Worm (Caenorhabditis elegans) whole organism, L1 larva: ENCODE results near the gene cnc-4.

ENCODE experiments used
- C04F5.9 ChIP-seq: sonication (generic microtip); optimal IDR thresholded peaks from 2 replicates; lab custom pipeline; 2016; ENCODE audit warnings: missing genetic modification characterization, missing compliant biosample characterization
- C16A3.4 ChIP-seq: fragments of 150-350 bp; optimal IDR thresholded peaks from 2 replicates; lab custom pipeline; 2014; ENCODE audit warnings: missing biosample characterization, missing genetic modification characterization
- C34B4.2 ChIP-seq: sonication (generic microtip); optimal IDR thresholded peaks from 2 replicates; lab custom pipeline; 2017; ENCODE audit warnings: mild to moderate bottlenecking, missing genetic modification characterization, missing compliant biosample characterization
- F16B12.6 ChIP-seq: fragments of 150-350 bp; optimal IDR thresholded peaks from 2 replicates; lab custom pipeline; 2014; ENCODE audit warnings: missing biosample characterization, missing genetic modification characterization
- aha-1 ChIP-seq: fragments of 150-350 bp; optimal IDR thresholded peaks from 2 replicates; lab custom pipeline; 2014; ENCODE audit warnings: missing biosample characterization, missing genetic modification characterization
- alr-1 ChIP-seq: fragments of 200-800 bp; sonication (Bioruptor generic); optimal IDR thresholded peaks from 2 replicates; lab custom pipeline; 2018; ENCODE audit warnings: borderline replicate concordance, mild to moderate bottlenecking, missing genetic modification characterization, missing compliant biosample characterization
- ama-1 ChIP-seq: fragments of 150-350 bp; optimal IDR thresholded peaks from 2 replicates; lab custom pipeline; 2014
- ceh-63 ChIP-seq: fragments of 200-800 bp; sonication (Bioruptor generic); optimal IDR thresholded peaks from 2 replicates; lab custom pipeline; 2018; ENCODE audit warnings: mild to moderate bottlenecking, missing genetic modification characterization, missing compliant biosample characterization
- ceh-8 ChIP-seq: fragments of 200-800 bp; sonication (Bioruptor generic); optimal IDR thresholded peaks from 2 replicates; lab custom pipeline; 2018; ENCODE audit warnings: mild to moderate bottlenecking, missing genetic modification characterization, moderate library complexity, missing compliant biosample characterization
- ceh-88 ChIP-seq: fragments of 200-800 bp; sonication (Bioruptor generic); IDR thresholded peaks from 2 replicates; pipeline ENCODE4 v1.3.6; 2022; ENCODE audit warnings: missing genetic modification characterization, missing compliant biosample characterization
- ceh-90 ChIP-seq: sonication (generic microtip); optimal IDR thresholded peaks from 2 replicates; lab custom pipeline; 2016; ENCODE audit warnings: missing genetic modification characterization, missing compliant biosample characterization
- dpl-1 ChIP-seq, 3 experiments: fragments of 150-350 bp in 2 of 3; sonication (generic microtip) in 1 of 3; optimal IDR thresholded peaks; 2 replicates each; lab custom pipeline; 2014 to 2017; ENCODE audit warnings: missing biosample characterization in 3 of 3, missing genetic modification characterization in 3 of 3, missing genetic modification reagents in 3 of 3
- efl-1 ChIP-seq, 4 experiments: fragments of 150-350 bp; optimal IDR thresholded peaks in 3 of 4; peaks in 1 of 4; 1 replicate in 1 of 4; 2 replicates in 3 of 4; lab custom pipeline; 2014; ENCODE audit warnings: missing biosample characterization in 2 of 4, missing genetic modification characterization in 2 of 4, missing genetic modification reagents in 2 of 4
- efl-3 ChIP-seq: fragments of 200-800 bp; sonication (Bioruptor generic); optimal IDR thresholded peaks from 2 replicates; lab custom pipeline; 2018; ENCODE audit warnings: mild to moderate bottlenecking, missing genetic modification characterization, missing compliant biosample characterization
- egl-13 ChIP-seq: sonication (generic microtip); optimal IDR thresholded peaks from 2 replicates; lab custom pipeline; 2016; ENCODE audit warnings: missing genotype, missing genetic modification reagents, missing genetic modification characterization, missing compliant biosample characterization
- egl-27 ChIP-seq, 2 experiments: fragments of 150-350 bp in 1 of 2; sonication (generic microtip); optimal IDR thresholded peaks; 3 replicates each; lab custom pipeline; 2017 to 2018; ENCODE audit warnings: missing biosample characterization in 2 of 2, missing genetic modification characterization in 2 of 2, missing genetic modification reagents in 2 of 2
- ets-5 ChIP-seq: fragments of 200-800 bp; sonication (Bioruptor generic); IDR thresholded peaks from 2 replicates; pipeline ENCODE4 v1.3.6; 2022; ENCODE audit warnings: missing genetic modification characterization, missing compliant biosample characterization
- fkh-4 ChIP-seq: sonication (generic microtip); optimal IDR thresholded peaks from 2 replicates; lab custom pipeline; 2016; ENCODE audit warnings: missing compliant biosample characterization, missing genetic modification characterization, borderline replicate concordance
- fkh-8 ChIP-seq: sonication (generic microtip); optimal IDR thresholded peaks from 2 replicates; lab custom pipeline; 2016; ENCODE audit warnings: mild to moderate bottlenecking, missing genetic modification characterization, missing compliant biosample characterization
- hlh-17 ChIP-seq: fragments of 200-800 bp; sonication (Bioruptor generic); optimal IDR thresholded peaks from 2 replicates; lab custom pipeline; 2018; ENCODE audit warnings: missing genetic modification characterization, mild to moderate bottlenecking, missing compliant biosample characterization, moderate library complexity, borderline replicate concordance
- hpl-2 ChIP-seq: fragments of 150-350 bp; optimal IDR thresholded peaks from 2 replicates; lab custom pipeline; 2014; ENCODE audit warnings: missing biosample characterization, missing genetic modification reagents, missing genetic modification characterization
- lin-14 ChIP-seq: fragments of 200-800 bp; sonication (Bioruptor generic); optimal IDR thresholded peaks from 2 replicates; lab custom pipeline; 2018; ENCODE audit warnings: mild to moderate bottlenecking, missing genetic modification characterization, moderate library complexity, missing compliant biosample characterization
- lin-35 ChIP-seq, 2 experiments: fragments of 150-350 bp; optimal IDR thresholded peaks; 2 replicates each; lab custom pipeline; 2014; ENCODE audit warnings: missing biosample characterization in 2 of 2, missing genetic modification characterization in 2 of 2, missing genetic modification reagents in 2 of 2
- lir-3 ChIP-seq: sonication (generic microtip); optimal IDR thresholded peaks from 2 replicates; lab custom pipeline; 2016; ENCODE audit warnings: mild to moderate bottlenecking, missing genetic modification characterization, moderate library complexity, missing compliant biosample characterization; ENCODE audit not compliant: poor library complexity
- lsy-2 ChIP-seq, 2 experiments: fragments of 150-350 bp; optimal IDR thresholded peaks; 2 replicates each; lab custom pipeline; 2014; ENCODE audit warnings: missing biosample characterization in 2 of 2, missing genetic modification characterization in 2 of 2
- mab-9 ChIP-seq: fragments of 200-800 bp; sonication (Bioruptor generic); IDR thresholded peaks from 2 replicates; pipeline ENCODE4 v1.3.6; 2022; ENCODE audit warnings: missing genetic modification reagents, missing genetic modification characterization, missing compliant biosample characterization
- mdl-1 ChIP-seq, 2 experiments: fragments of 150-350 bp; optimal IDR thresholded peaks; 2 replicates each; lab custom pipeline; 2014 to 2017; ENCODE audit warnings: missing biosample characterization in 2 of 2, missing genetic modification characterization in 2 of 2, inconsistent platforms in 1 of 2
- mef-2 ChIP-seq: fragments of 150-350 bp; optimal IDR thresholded peaks from 2 replicates; lab custom pipeline; 2014; ENCODE audit warnings: missing biosample characterization, missing genetic modification characterization
- mep-1 ChIP-seq: fragments of 150-350 bp; optimal IDR thresholded peaks from 2 replicates; lab custom pipeline; 2014; ENCODE audit warnings: missing biosample characterization, missing genetic modification characterization
- nhr-11 ChIP-seq: fragments of 150-350 bp; optimal IDR thresholded peaks from 2 replicates; lab custom pipeline; 2014; ENCODE audit warnings: missing biosample characterization, missing genetic modification characterization
- nhr-19 ChIP-seq: fragments of 200-800 bp; sonication (Bioruptor generic); conservative IDR thresholded peaks from 2 replicates; pipeline ENCODE4 v1.3.6; 2022; ENCODE audit warnings: missing genetic modification characterization, missing compliant biosample characterization
- nhr-237 ChIP-seq: fragments of 150-350 bp; optimal IDR thresholded peaks from 2 replicates; lab custom pipeline; 2014; ENCODE audit warnings: missing biosample characterization, missing genetic modification characterization
- nhr-71 ChIP-seq: sonication (generic microtip); optimal IDR thresholded peaks from 2 replicates; lab custom pipeline; 2016; ENCODE audit warnings: mild to moderate bottlenecking, missing genetic modification characterization, moderate library complexity, missing compliant biosample characterization
- nhr-90 ChIP-seq: sonication (generic microtip); optimal IDR thresholded peaks from 2 replicates; lab custom pipeline; 2016; ENCODE audit warnings: mild to moderate bottlenecking, missing genetic modification characterization, missing compliant biosample characterization; ENCODE audit not compliant: poor library complexity
- pag-3 ChIP-seq: sonication (generic microtip); optimal IDR thresholded peaks from 2 replicates; lab custom pipeline; 2017; ENCODE audit warnings: missing genetic modification characterization, mild to moderate bottlenecking, missing compliant biosample characterization, antibody characterized with exemption, borderline replicate concordance; ENCODE audit not compliant: insufficient read depth
- rnt-1 ChIP-seq: sonication (generic microtip); optimal IDR thresholded peaks from 2 replicates; lab custom pipeline; 2016; ENCODE audit warnings: mild to moderate bottlenecking, missing genetic modification characterization, moderate library complexity, missing compliant biosample characterization
- skn-1 ChIP-seq: fragments of 150-350 bp; optimal IDR thresholded peaks from 2 replicates; lab custom pipeline; 2014; ENCODE audit warnings: missing biosample characterization, missing genetic modification characterization
- sup-37 ChIP-seq: fragments of 200-800 bp; sonication (Bioruptor generic); optimal IDR thresholded peaks from 2 replicates; lab custom pipeline; 2018; ENCODE audit warnings: mild to moderate bottlenecking, missing genetic modification characterization, missing compliant biosample characterization
- swsn-7 ChIP-seq: sonication (generic microtip); optimal IDR thresholded peaks from 2 replicates; lab custom pipeline; 2016; ENCODE audit warnings: missing genetic modification characterization, missing compliant biosample characterization
- unc-86 ChIP-seq: sonication (generic microtip); optimal IDR thresholded peaks from 2 replicates; lab custom pipeline; 2016; ENCODE audit warnings: missing genetic modification characterization, missing compliant biosample characterization
- xbp-1 ChIP-seq: sonication (generic microtip); optimal IDR thresholded peaks from 2 replicates; lab custom pipeline; 2016; ENCODE audit warnings: missing genetic modification characterization, missing compliant biosample characterization
- zag-1 ChIP-seq: fragments of 150-350 bp; optimal IDR thresholded peaks from 2 replicates; lab custom pipeline; 2014; ENCODE audit warnings: missing biosample characterization, missing genetic modification characterization
- zip-4 ChIP-seq: fragments of 200-800 bp; sonication (Bioruptor generic); optimal IDR thresholded peaks from 2 replicates; lab custom pipeline; 2018; ENCODE audit warnings: mild to moderate bottlenecking, missing genetic modification characterization, moderate library complexity, missing compliant biosample characterization
- ztf-11 ChIP-seq, 2 experiments: sonication (generic microtip); optimal IDR thresholded peaks; 2 replicates each; lab custom pipeline; 2016 to 2017; ENCODE audit warnings: missing genetic modification characterization in 2 of 2, missing biosample characterization in 1 of 2, missing compliant biosample characterization in 1 of 2

The cnc-4 gene

ce11 chrV:1471078-1471969 is 24.3 kb downstream of the cnc-4 start (continued):
- TF ChIP-seq C16A3.4 (peak; percentile 72), hpl-2 (peak; percentile 51), ztf-11 (tag; optimal IDR thresholded peaks at IDR 0.05; lab: Kevin White, UChicago) (peak in 1 of 2 experiments; percentile 20), rnt-1 (peak; percentile 41), ceh-90 (no peak), lir-3 (tag; lab: Kevin White, UChicago) (no peak), nhr-19 (GFP tag; lab: Robert Waterston, UW) (peak; percentile 60), ceh-8 (GFP tag; lab: Kevin White, UChicago) (peak; percentile 18), sup-37 (GFP tag; lab: Kevin White, UChicago) (peak; percentile 23), ama-1 (lab: Kevin White, UChicago) (no peak), nhr-90 (peak; percentile 42), ceh-88 (GFP tag; lab: Robert Waterston, UW) (peak; percentile 43; the same call in 1 of the 2 replicates), lin-35 (GFP tag; optimal IDR thresholded peaks at IDR 0.05; lab: Kevin White, UChicago) (peak; percentile 94 to 95), unc-86 (peak; percentile 57), mdl-1 (tag; optimal IDR thresholded peaks at IDR 0.05; lab: Kevin White, UChicago) (peak in 1 of 2 experiments; percentile 36), dpl-1 (GFP tag; optimal IDR thresholded peaks at IDR 0.05; lab: Kevin White, UChicago) (peak; percentile 89 to 94 (median 91)), hlh-17 (GFP tag; lab: Kevin White, UChicago) (no peak), lin-14 (GFP tag; lab: Kevin White, UChicago) (peak; percentile 89), zag-1 (peak; percentile 22), fkh-8 (tag; lab: Kevin White, UChicago) (peak; percentile 82), pag-3 (peak; percentile 53), alr-1 (tag; lab: Kevin White, UChicago) (no peak), aha-1 (tag; lab: Kevin White, UChicago) (no peak), C34B4.2 (tag; lab: Kevin White, UChicago) (no peak), swsn-7 (peak; percentile 71), egl-27 (tag; optimal IDR thresholded peaks at IDR 0.05; lab: Kevin White, UChicago) (no peak), lsy-2 (tag; optimal IDR thresholded peaks at IDR 0.05; lab: Kevin White, UChicago) (peak; percentile 80 to 90), ets-5 (GFP tag; lab: Robert Waterston, UW) (no peak), xbp-1 (peak; percentile 60), egl-13 (peak; percentile 42), nhr-11 (tag; lab: Kevin White, UChicago) (no peak), mep-1 (peak; percentile 86), efl-1 (optimal IDR thresholded peaks at IDR 0.05; lab: Kevin White, UChicago) (peak; percentile 81 to 92), efl-1 (GFP tag; optimal IDR thresholded peaks at IDR 0.05 in 1 of 2; lab: Kevin White, UChicago) (peak; percentile 90 to 99), mef-2 (tag; lab: Kevin White, UChicago) (no peak)

ce11 chrV:1471977-1472376 is 25.0 kb downstream of the cnc-4 start:
- no peak for TF ChIP-seq hpl-2
- no peak for TF ChIP-seq ceh-63 (GFP tag; lab: Kevin White, UChicago)
- no peak for TF ChIP-seq nhr-71
- TF ChIP-seq F16B12.6, result no peak
- TF ChIP-seq ets-5 (GFP tag; lab: Robert Waterston, UW), result no peak
- no peak for TF ChIP-seq sup-37 (GFP tag; lab: Kevin White, UChicago)
- peak; percentile 58 for TF ChIP-seq zip-4 (GFP tag; lab: Kevin White, UChicago)
- TF ChIP-seq skn-1 (tag; lab: Kevin White, UChicago), result peak; percentile 10
- TF ChIP-seq nhr-237 (tag; lab: Kevin White, UChicago), result no peak
- TF ChIP-seq mab-9, result no peak
- TF ChIP-seq C04F5.9, result no peak
- no peak for TF ChIP-seq fkh-4 (tag; lab: Kevin White, UChicago)
- no peak for TF ChIP-seq C34B4.2 (tag; lab: Kevin White, UChicago)
- TF ChIP-seq efl-3 (GFP tag; lab: Kevin White, UChicago), result no peak
